Worm (Caenorhabditis elegans): Measurements from ENCODE around the gene tbx-36.

tbx-36 gene

DNA sequence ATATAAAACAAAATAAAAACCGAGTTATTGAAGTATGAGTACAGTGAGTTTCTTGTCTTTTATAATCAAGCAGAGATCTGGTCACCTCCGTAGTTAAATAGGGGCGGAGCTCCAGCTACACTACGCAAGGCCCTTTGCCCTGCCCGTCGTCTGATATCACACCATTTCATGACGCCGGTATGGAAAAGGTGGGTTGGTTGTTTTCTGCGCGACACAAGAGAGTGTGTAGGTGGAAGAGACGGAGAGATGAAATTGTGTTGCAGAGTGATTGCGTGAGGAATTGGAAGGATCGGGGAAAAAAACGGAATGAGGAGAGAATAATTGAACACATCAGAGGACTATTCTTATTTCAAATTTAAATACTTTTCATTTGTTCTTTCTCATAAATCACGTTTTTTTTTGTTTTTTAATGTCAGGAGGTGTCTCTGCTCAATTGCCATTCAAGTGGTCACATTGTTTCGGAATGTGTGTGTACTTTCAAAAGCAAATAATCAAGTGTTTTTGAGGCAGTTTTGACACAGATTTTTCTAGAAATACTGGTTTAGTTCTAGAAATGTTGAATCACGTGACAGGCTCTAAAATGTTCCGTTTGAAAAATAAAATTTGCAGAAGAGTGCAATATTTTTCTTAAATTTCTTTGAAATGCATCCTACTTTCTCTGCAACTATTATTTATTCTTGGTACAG is 34.5 kb upstream of the tbx-36 start, which contains the start of gene ZK822.9 (continued):
- TF ChIP-seq nhr-90 (tag; optimal IDR thresholded peaks at IDR 0.05; ENCODE audit: poor library complexity) (peak; percentile 5), alr-1 (tag; optimal IDR thresholded peaks at IDR 0.05; ENCODE audit: borderline replicate concordance) (no peak), egl-13 (tag; optimal IDR thresholded peaks at IDR 0.05) (no peak), elt-3 (tag; optimal IDR thresholded peaks at IDR 0.05) (peak in 2 of 6 experiments; percentile 9 to 25), efl-1 (optimal IDR thresholded peaks at IDR 0.05) (no peak), efl-1 (GFP tag; optimal IDR thresholded peaks at IDR 0.05 in 1 of 2) (no peak), F16B12.6 (tag; optimal IDR thresholded peaks at IDR 0.05) (no peak), egl-27 (tag; optimal IDR thresholded peaks at IDR 0.05) (no peak), sox-4 (tag; optimal IDR thresholded peaks at IDR 0.05) (no peak), lir-3 (tag; optimal IDR thresholded peaks at IDR 0.05; ENCODE audit: poor library complexity) (no peak), unc-130 (tag; optimal IDR thresholded peaks at IDR 0.05) (no peak), nhr-76 (tag; optimal IDR thresholded peaks at IDR 0.05) (no peak), mef-2 (tag; optimal IDR thresholded peaks at IDR 0.05) (no peak)

DNA sequence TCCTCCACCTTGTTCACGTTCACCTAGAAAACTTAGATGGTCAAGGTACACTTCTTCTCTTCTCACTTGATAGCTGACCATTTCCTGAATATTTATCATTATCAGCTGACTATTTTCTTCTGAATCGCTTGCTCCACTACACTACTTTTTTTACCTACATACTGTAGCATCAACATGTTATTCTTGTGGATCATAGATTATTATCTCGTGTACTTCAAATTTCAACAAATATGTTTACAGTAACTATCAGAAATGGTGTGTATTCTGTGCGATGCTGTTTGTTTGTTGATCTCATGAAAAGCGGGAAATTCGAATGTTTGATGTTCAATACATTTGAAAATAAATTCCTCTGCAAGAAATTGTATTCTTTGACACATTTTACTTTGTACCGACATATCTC is 33.5 kb upstream of the tbx-36 start, which contains the start of gene ZK822.10:
ZK822.10 (plus strand) TSS at position 231 of the 400 bp plus-strand sequence.
- TF ChIP-seq nhr-85 (tag) (peak; percentile 55), nhr-20 (tag; optimal IDR thresholded peaks at IDR 0.05) (peak; percentile 35), elt-2 (tag; optimal IDR thresholded peaks at IDR 0.05) (peak; percentile 61), hlh-4 (tag; optimal IDR thresholded peaks at IDR 0.05) (no peak), zag-1 (tag; optimal IDR thresholded peaks at IDR 0.05) (no peak), C34B4.2 (tag; optimal IDR thresholded peaks at IDR 0.05) (no peak), nhr-71 (tag; optimal IDR thresholded peaks at IDR 0.05) (peak; percentile 28), C16A3.4 (tag; optimal IDR thresholded peaks at IDR 0.05) (peak; percentile 9), snu-23 (GFP tag; optimal IDR thresholded peaks at IDR 0.05) (no peak), lin-13 (GFP tag; optimal IDR thresholded peaks at IDR 0.05) (no peak), F16B12.6 (tag; optimal IDR thresholded peaks at IDR 0.05) (no peak), pqm-1 (tag; optimal IDR thresholded peaks at IDR 0.05) (no peak), C04F5.9 (tag; optimal IDR thresholded peaks at IDR 0.05) (no peak), ceh-82 (tag; optimal IDR thresholded peaks at IDR 0.05) (no peak)

DNA sequence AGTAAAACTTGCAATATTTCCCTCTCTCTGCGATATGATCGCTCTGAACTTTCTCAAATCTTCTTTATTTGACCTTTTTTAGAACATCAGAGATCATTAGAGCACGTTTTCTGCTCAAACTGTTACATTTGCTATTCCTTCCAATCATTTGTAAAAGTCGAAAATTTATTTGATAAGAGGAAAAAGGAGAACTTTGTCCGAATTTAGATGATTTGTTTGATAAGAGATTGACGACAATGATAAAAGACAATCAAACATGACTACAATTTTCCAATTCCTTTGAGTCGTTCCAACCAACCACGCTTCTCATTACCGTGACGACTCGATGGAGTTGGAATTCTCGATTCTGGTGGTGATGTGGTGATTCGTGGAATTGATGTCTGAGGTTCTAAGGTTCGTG is 32.5 kb upstream of the tbx-36 start:
- no peak for TF ChIP-seq lsy-2 (tag; optimal IDR thresholded peaks at IDR 0.05)
- TF ChIP-seq elt-2 (tag; optimal IDR thresholded peaks at IDR 0.05): peak; percentile 51

ce11 chrIV:11919067-11919466 is 31.3 kb upstream of the tbx-36 start:
- TF ChIP-seq nhr-20 (tag; optimal IDR thresholded peaks at IDR 0.05): no peak
- no peak for TF ChIP-seq nhr-71 (tag; optimal IDR thresholded peaks at IDR 0.05)
- TF ChIP-seq nhr-28 (tag; optimal IDR thresholded peaks at IDR 0.05): no peak
- no peak for TF ChIP-seq sup-37 (GFP tag; optimal IDR thresholded peaks at IDR 0.05)
- no peak for TF ChIP-seq fkh-4 (tag; optimal IDR thresholded peaks at IDR 0.05; ENCODE audit: borderline replicate concordance)
- no peak for TF ChIP-seq zip-4 (GFP tag; optimal IDR thresholded peaks at IDR 0.05)
- no peak for TF ChIP-seq efl-3 (GFP tag; optimal IDR thresholded peaks at IDR 0.05)
- no peak for TF ChIP-seq C16A3.4 (tag; optimal IDR thresholded peaks at IDR 0.05)
- no peak for TF ChIP-seq snpc-4 (tag; optimal IDR thresholded peaks at IDR 0.05)
- no peak for TF ChIP-seq zag-1 (tag; optimal IDR thresholded peaks at IDR 0.05)
- no peak for TF ChIP-seq C34B4.2 (tag; optimal IDR thresholded peaks at IDR 0.05)
- no peak for TF ChIP-seq lin-39 (tag; optimal IDR thresholded peaks at IDR 0.05)
- TF ChIP-seq pqm-1 (tag; optimal IDR thresholded peaks at IDR 0.05): no peak
- no peak for TF ChIP-seq ets-5 (GFP tag; IDR thresholded peaks at IDR 0.05)
- TF ChIP-seq nhr-84 (tag; optimal IDR thresholded peaks at IDR 0.05): no peak
- TF ChIP-seq nhr-85 (tag): no peak

Measured in whole organism, L1 larva.